Worm (Caenorhabditis elegans) whole organism, young adult: ENCODE measurements around the gene fat-6.

ENCODE experiments used
- C17E4.6 ChIP-seq: fragments of 200-800 bp; sonication (Bioruptor generic); IDR thresholded peaks from 2 replicates; pipeline ENCODE4 v1.3.6; 2022; ENCODE audit warnings: missing genetic modification reagents, missing genetic modification characterization, missing compliant biosample characterization
- F33H1.4 ChIP-seq: fragments of 200-800 bp; sonication (Bioruptor generic); IDR thresholded peaks from 2 replicates; pipeline ENCODE4 v1.3.6; 2022; ENCODE audit warnings: missing genetic modification reagents, missing genetic modification characterization, missing compliant biosample characterization
- F55B11.4 ChIP-seq: sonication (generic microtip); optimal IDR thresholded peaks from 2 replicates; lab custom pipeline; 2016; ENCODE audit warnings: missing compliant biosample characterization, missing genetic modification characterization, borderline replicate concordance; ENCODE audit not compliant: insufficient read depth
- K12H6.12 ChIP-seq: fragments of 200-800 bp; sonication (Bioruptor generic); optimal IDR thresholded peaks from 2 replicates; lab custom pipeline; 2018; ENCODE audit warnings: mild to moderate bottlenecking, missing genetic modification characterization, missing compliant biosample characterization
- T07F8.4 ChIP-seq: sonication (generic microtip); optimal IDR thresholded peaks from 2 replicates; lab custom pipeline; 2016; ENCODE audit warnings: mild to moderate bottlenecking, missing genetic modification characterization, moderate library complexity, missing compliant biosample characterization
- T26A5.8 ChIP-seq: sonication (generic microtip); optimal IDR thresholded peaks from 2 replicates; lab custom pipeline; 2016; ENCODE audit warnings: missing genetic modification characterization, missing compliant biosample characterization
- Y53G8AR.9 ChIP-seq: fragments of 200-800 bp; sonication (Bioruptor generic); conservative IDR thresholded peaks from 2 replicates; pipeline ENCODE4 v1.3.6; 2022; ENCODE audit warnings: missing genetic modification reagents, missing genetic modification characterization, missing compliant biosample characterization
- Y95B8A.8 ChIP-seq: fragments of 200-800 bp; sonication (Bioruptor generic); IDR thresholded peaks from 2 replicates; pipeline ENCODE4 v1.3.6; 2022; ENCODE audit warnings: missing genetic modification reagents, missing genetic modification characterization, missing compliant biosample characterization
- attf-3 ChIP-seq: fragments of 200-800 bp; sonication (Bioruptor generic); conservative IDR thresholded peaks from 2 replicates; pipeline ENCODE4 v1.3.6; 2022; ENCODE audit warnings: missing genetic modification reagents, missing genetic modification characterization, missing compliant biosample characterization
- attf-6 ChIP-seq: fragments of 200-800 bp; sonication (Bioruptor generic); IDR thresholded peaks from 2 replicates; pipeline ENCODE4 v1.3.6; 2022; ENCODE audit warnings: missing genetic modification reagents, missing genetic modification characterization, missing compliant biosample characterization
- cebp-1 ChIP-seq, 2 experiments: fragments of 200-800 bp in 1 of 2; sonication (Bioruptor generic) in 1 of 2; sonication (generic microtip) in 1 of 2; IDR thresholded peaks in 1 of 2; optimal IDR thresholded peaks in 1 of 2; 2 replicates each; pipeline versions ENCODE4 v1.3.6 to Lab custom; 2017 to 2022; ENCODE audit warnings: missing compliant biosample characterization in 2 of 2, missing genetic modification characterization in 2 of 2, mild to moderate bottlenecking in 1 of 2, missing genetic modification reagents in 1 of 2, moderate library complexity in 1 of 2
- cebp-2 ChIP-seq: fragments of 200-800 bp; sonication (Bioruptor generic); IDR thresholded peaks from 2 replicates; pipeline ENCODE4 v1.3.6; 2022; ENCODE audit warnings: missing genetic modification characterization, missing compliant biosample characterization
- ceh-100 ChIP-seq: fragments of 200-800 bp; sonication (Bioruptor generic); IDR thresholded peaks from 2 replicates; pipeline ENCODE4 v1.3.6; 2022; ENCODE audit warnings: missing genetic modification reagents, missing genetic modification characterization, missing compliant biosample characterization
- chd-7 ChIP-seq: sonication (generic microtip); optimal IDR thresholded peaks from 2 replicates; lab custom pipeline; 2016; ENCODE audit warnings: mild to moderate bottlenecking, missing genetic modification characterization, moderate library complexity, missing compliant biosample characterization
- dox-1 ChIP-seq: fragments of 200-800 bp; sonication (Bioruptor generic); IDR thresholded peaks from 2 replicates; pipeline ENCODE4 v1.3.6; 2022; ENCODE audit warnings: missing genetic modification reagents, missing genetic modification characterization, missing compliant biosample characterization
- dpff-1 ChIP-seq: sonication (generic microtip); optimal IDR thresholded peaks from 2 replicates; lab custom pipeline; 2017; ENCODE audit warnings: mild to moderate bottlenecking, missing genetic modification characterization, missing compliant biosample characterization
- dpl-1 ChIP-seq: fragments of 150-350 bp; optimal IDR thresholded peaks from 2 replicates; lab custom pipeline; 2014; ENCODE audit warnings: missing biosample characterization, missing genetic modification reagents, missing genetic modification characterization
- egrh-3 ChIP-seq: fragments of 200-800 bp; sonication (Bioruptor generic); IDR thresholded peaks from 2 replicates; pipeline ENCODE4 v1.3.6; 2022; ENCODE audit warnings: missing genetic modification reagents, missing genetic modification characterization, missing compliant biosample characterization
- ekl-4 ChIP-seq: fragments of 200-800 bp; sonication (Bioruptor generic); IDR thresholded peaks from 2 replicates; pipeline ENCODE4 v1.3.6; 2022; ENCODE audit warnings: missing genetic modification reagents, missing genetic modification characterization, missing compliant biosample characterization
- ets-4 ChIP-seq: fragments of 200-800 bp; sonication (Bioruptor generic); optimal IDR thresholded peaks from 2 replicates; lab custom pipeline; 2018; ENCODE audit warnings: mild to moderate bottlenecking, missing genetic modification characterization, missing compliant biosample characterization
- hlh-12 ChIP-seq: sonication (generic microtip); optimal IDR thresholded peaks from 2 replicates; lab custom pipeline; 2016; ENCODE audit warnings: missing genetic modification characterization, missing compliant biosample characterization
- let-526 ChIP-seq: fragments of 200-800 bp; sonication (Bioruptor generic); IDR thresholded peaks from 2 replicates; pipeline ENCODE4 v1.3.6; 2022; ENCODE audit warnings: missing genetic modification reagents, missing genetic modification characterization, missing compliant biosample characterization
- lin-26 ChIP-seq: fragments of 200-800 bp; sonication (Bioruptor generic); IDR thresholded peaks from 2 replicates; pipeline ENCODE4 v1.3.6; 2022; ENCODE audit warnings: missing genetic modification reagents, missing genetic modification characterization, missing compliant biosample characterization
- madf-10 ChIP-seq: sonication (generic microtip); optimal IDR thresholded peaks from 2 replicates; lab custom pipeline; 2016; ENCODE audit warnings: mild to moderate bottlenecking, missing genetic modification characterization, missing compliant biosample characterization
- madf-6 ChIP-seq: fragments of 200-800 bp; sonication (Bioruptor generic); IDR thresholded peaks from 2 replicates; pipeline ENCODE4 v1.3.6; 2022; ENCODE audit warnings: missing genetic modification reagents, missing genetic modification characterization, missing compliant biosample characterization
- mel-28 ChIP-seq: sonication (generic microtip); optimal IDR thresholded peaks from 2 replicates; lab custom pipeline; 2016; ENCODE audit warnings: borderline replicate concordance, mild to moderate bottlenecking, missing genetic modification characterization, missing compliant biosample characterization
- nhr-80 ChIP-seq: sonication (generic microtip); optimal IDR thresholded peaks from 2 replicates; lab custom pipeline; 2016; ENCODE audit warnings: missing genetic modification characterization, missing compliant biosample characterization
- repo-1 ChIP-seq: sonication (generic microtip); optimal IDR thresholded peaks from 2 replicates; lab custom pipeline; 2017; ENCODE audit warnings: mild to moderate bottlenecking, missing genetic modification characterization, missing compliant biosample characterization
- snpc-1.1 ChIP-seq: sonication (generic microtip); optimal IDR thresholded peaks from 2 replicates; lab custom pipeline; 2017; ENCODE audit warnings: missing genetic modification characterization, mild to moderate bottlenecking, missing compliant biosample characterization, antibody characterized with exemption, moderate library complexity, missing genotype, missing genetic modification reagents; ENCODE audit not compliant: insufficient read depth
- tbx-9 ChIP-seq: sonication (generic microtip); optimal IDR thresholded peaks from 2 replicates; lab custom pipeline; 2016; ENCODE audit warnings: borderline replicate concordance, missing genetic modification characterization, inconsistent platforms, missing compliant biosample characterization
- unc-62 ChIP-seq: fragments of 150-350 bp; optimal IDR thresholded peaks from 2 replicates; lab custom pipeline; 2014; ENCODE audit warnings: missing biosample characterization, missing genetic modification reagents, missing genetic modification characterization
- xnd-1 ChIP-seq: sonication (generic microtip); optimal IDR thresholded peaks from 2 replicates; lab custom pipeline; 2016; ENCODE audit warnings: missing genotype, missing genetic modification reagents, missing genetic modification characterization, missing compliant biosample characterization
- ztf-22 ChIP-seq: fragments of 200-800 bp; sonication (Bioruptor generic); optimal IDR thresholded peaks from 2 replicates; lab custom pipeline; 2018; ENCODE audit warnings: mild to moderate bottlenecking, missing genetic modification characterization, moderate library complexity, missing compliant biosample characterization
- ztf-26 ChIP-seq: sonication (generic microtip); optimal IDR thresholded peaks from 2 replicates; lab custom pipeline; 2017; ENCODE audit warnings: missing genetic modification characterization, missing compliant biosample characterization

The fat-6 gene

ce11 chrIV:11908733-11909132 is 6.8 kb downstream of the fat-6 start (continued):
- TF ChIP-seq cebp-1 (GFP tag; IDR thresholded peaks at IDR 0.05; lab: Robert Waterston, UW) (no peak), cebp-1 (tag; optimal IDR thresholded peaks at IDR 0.05; lab: Kevin White, UChicago) (no peak), dpff-1 (tag; lab: Kevin White, UChicago) (no peak), cebp-2 (GFP tag; lab: Robert Waterston, UW) (no peak)
- TF ChIP-seq, all 124 proteins: peak for 0

ce11 chrIV:11903676-11904075 is 11.8 kb downstream of the fat-6 start:
- no peak for TF ChIP-seq repo-1 (tag; lab: Kevin White, UChicago)
- no peak for TF ChIP-seq F33H1.4 (GFP tag; lab: Robert Waterston, UW)
- no peak for TF ChIP-seq madf-6
- TF ChIP-seq dox-1 (GFP tag; lab: Robert Waterston, UW): no peak
- TF ChIP-seq attf-6 (GFP tag; lab: Robert Waterston, UW): no peak
- no peak for TF ChIP-seq snpc-1.1
- TF ChIP-seq C17E4.6 (GFP tag; lab: Robert Waterston, UW): no peak
- TF ChIP-seq ztf-26 (tag; lab: Kevin White, UChicago): no peak
- TF ChIP-seq xnd-1 (tag; lab: Kevin White, UChicago): no peak
- no peak for TF ChIP-seq attf-3 (GFP tag; lab: Robert Waterston, UW)
- TF ChIP-seq ztf-22 (GFP tag; lab: Kevin White, UChicago): no peak
- TF ChIP-seq ets-4 (GFP tag; lab: Kevin White, UChicago): no peak
- no peak for TF ChIP-seq let-526 (GFP tag; lab: Robert Waterston, UW)
- no peak for TF ChIP-seq madf-10 (tag; lab: Kevin White, UChicago)
- no peak for TF ChIP-seq ceh-100 (GFP tag; lab: Robert Waterston, UW)

- TF ChIP-seq mel-28 (tag; lab: Kevin White, UChicago): no peak
- peak; percentile 1 for TF ChIP-seq nhr-80 (tag; lab: Kevin White, UChicago)
- TF ChIP-seq, all 124 proteins: peak for 1
These were observed 12.7 kb downstream of the fat-6 start for ce11 chrIV:11902832-11903231.

ce11 chrIV:11901215-11901614 is 14.3 kb downstream of the fat-6 start:
- TF ChIP-seq lin-26 (GFP tag; lab: Robert Waterston, UW) (no peak), tbx-9 (tag; lab: Kevin White, UChicago) (no peak), xnd-1 (tag; lab: Kevin White, UChicago) (no peak), ztf-26 (tag; lab: Kevin White, UChicago) (peak; percentile 30), dpl-1 (GFP tag; lab: Kevin White, UChicago) (no peak), Y53G8AR.9 (GFP tag; lab: Robert Waterston, UW) (no peak)

- TF ChIP-seq unc-62 (GFP tag; lab: Kevin White, UChicago) (no peak), K12H6.12 (tag; lab: Kevin White, UChicago) (no peak), chd-7 (tag; lab: Kevin White, UChicago) (no peak), F55B11.4 (no peak), ekl-4 (no peak), hlh-12 (tag; lab: Kevin White, UChicago) (no peak), T07F8.4 (no peak), let-526 (GFP tag; lab: Robert Waterston, UW) (no peak), egrh-3 (GFP tag; lab: Robert Waterston, UW) (no peak), T26A5.8 (tag; lab: Kevin White, UChicago) (no peak), Y95B8A.8 (GFP tag; lab: Robert Waterston, UW) (no peak)
These were observed 15.1 kb downstream of the fat-6 start for ce11 chrIV:11900399-11900798.
